Fruit fly (Drosophila melanogaster): Measurements from ENCODE around the gene CG5004.
A peak's percentile ranks its signal among the peaks of the same experiment; 100 is the strongest.

CG5004 gene

DNA sequence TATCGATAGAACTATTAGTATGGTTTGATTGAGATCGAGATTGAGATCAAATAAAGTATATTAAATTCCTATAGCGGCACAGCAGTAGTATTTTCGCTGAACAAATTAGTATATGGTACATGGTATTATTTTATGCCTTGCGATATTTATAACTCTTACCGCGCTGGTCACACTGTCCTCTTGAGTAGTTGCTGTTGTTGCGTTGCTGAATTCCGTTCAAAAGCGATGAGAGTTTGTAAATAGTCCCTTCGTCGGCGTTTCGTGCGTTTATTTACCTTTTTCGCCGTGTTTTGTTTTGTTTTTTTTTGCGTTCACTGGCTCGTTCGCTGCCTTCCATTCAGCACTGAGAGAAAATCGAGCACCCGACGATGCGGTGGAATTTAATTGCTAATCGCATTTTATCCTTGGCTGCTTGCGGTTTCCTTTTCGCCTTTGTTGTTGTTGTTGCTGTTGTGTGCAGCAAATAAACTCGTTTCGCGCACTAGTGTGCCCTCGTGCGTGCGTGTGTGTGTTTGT, at the start of gene CG5004:
CG5004 (plus strand) TSS at position 182 of the 516 bp plus-strand sequence.
- TF ChIP-seq inv (GFP tag; IDR thresholded peaks at IDR 0.05; ENCODE audit: partially characterized antibody) (peak; percentile 35; the same call in 1 of the 2 replicates), CG4360 (GFP tag; IDR thresholded peaks at IDR 0.05) (peak; percentile 93), usp (GFP tag; optimal IDR thresholded peaks at IDR 0.05) (no peak), CG9437 (GFP tag; optimal IDR thresholded peaks at IDR 0.05) (no peak), Hr39 (optimal IDR thresholded peaks at IDR 0.05) (no peak), Rfx (GFP tag; IDR thresholded peaks at IDR 0.05) (0 out of 2 replicates have a peak, but pooled peaks have one; percentile 8), CG6272 (GFP tag; IDR thresholded peaks at IDR 0.05) (no peak), dmrt11E (tag; optimal IDR thresholded peaks at IDR 0.05) (no peak), Hr3 (GFP tag; optimal IDR thresholded peaks at IDR 0.05) (no peak), mirr (GFP tag; optimal IDR thresholded peaks at IDR 0.05) (no peak), NK7.1 (GFP tag; optimal IDR thresholded peaks at IDR 0.05) (no peak), CG11695 (GFP tag; IDR thresholded peaks at IDR 0.05) (no peak), D19A (tag; optimal IDR thresholded peaks at IDR 0.05) (no peak), Aef1 (GFP tag; IDR thresholded peaks at IDR 0.05) (peak; percentile 58; the same call in 2 of the 3 replicates), wor (GFP tag; IDR thresholded peaks at IDR 0.05) (no peak), lov (optimal IDR thresholded peaks at IDR 0.05) (no peak), lov (GFP tag; IDR thresholded peaks at IDR 0.05) (no peak), CG5953 (GFP tag; IDR thresholded peaks at IDR 0.05) (no peak), CG9609 (GFP tag; optimal IDR thresholded peaks at IDR 0.05) (no peak), ci (GFP tag; IDR thresholded peaks at IDR 0.05) (no peak; the same call in 2 of the 3 replicates), CG12744 (GFP tag; optimal IDR thresholded peaks at IDR 0.05) (no peak), Awh (GFP tag; IDR thresholded peaks at IDR 0.05) (no peak), cg (GFP tag; optimal IDR thresholded peaks at IDR 0.05) (peak; percentile 70), vnd (GFP tag; IDR thresholded peaks at IDR 0.05; ENCODE audit: partially characterized antibody) (0 out of 3 replicates have a peak, but pooled peaks have one; percentile 25), Neu2 (GFP tag; optimal IDR thresholded peaks at IDR 0.05; ENCODE audit: borderline replicate concordance) (no peak), CG3163 (GFP tag; optimal IDR thresholded peaks at IDR 0.05) (peak; percentile 21), trh (GFP tag; optimal IDR thresholded peaks at IDR 0.05) (no peak), CG4424 (GFP tag; optimal IDR thresholded peaks at IDR 0.05) (no peak), cato (GFP tag; optimal IDR thresholded peaks at IDR 0.05; ENCODE audit: borderline replicate concordance) (no peak), seq (GFP tag; IDR thresholded peaks at IDR 0.05) (no peak), CG10979 (tag; optimal IDR thresholded peaks at IDR 0.05) (no peak), BtbVII (GFP tag; optimal IDR thresholded peaks at IDR 0.05) (peak; percentile 14), aop (GFP tag; IDR thresholded peaks at IDR 0.05) (no peak), sim (GFP tag; IDR thresholded peaks at IDR 0.05) (no peak), CG18011 (GFP tag; optimal IDR thresholded peaks at IDR 0.05) (no peak), CG17612 (GFP tag; IDR thresholded peaks at IDR 0.05) (no peak), Stat92E (GFP tag; optimal IDR thresholded peaks at IDR 0.05) (peak in 1 of 3 experiments; percentile 61), CG16863 (GFP tag; optimal IDR thresholded peaks at IDR 0.05) (no peak), trem (tag; optimal IDR thresholded peaks at IDR 0.05) (no peak), CG13296 (GFP tag; optimal IDR thresholded peaks at IDR 0.05) (peak; percentile 10), CG17912 (GFP tag; optimal IDR thresholded peaks at IDR 0.05) (no peak), jumu (GFP tag; optimal IDR thresholded peaks at IDR 0.05) (no peak), br (optimal IDR thresholded peaks at IDR 0.05) (no peak), pros (GFP tag; optimal IDR thresholded peaks at IDR 0.05) (no peak), CG31388 (GFP tag; optimal IDR thresholded peaks at IDR 0.05) (no peak), B-H1 (GFP tag; IDR thresholded peaks at IDR 0.05) (peak; percentile 21; the same call in 1 of the 3 replicates), CG13287 (GFP tag; IDR thresholded peaks at IDR 0.05; ENCODE audit: partially characterized antibody) (peak; percentile 66), GATAe (GFP tag; conservative IDR thresholded peaks at IDR 0.05) (no peak), Asciz (GFP tag; optimal IDR thresholded peaks at IDR 0.05) (no peak), CG11504 (tag; optimal IDR thresholded peaks at IDR 0.05) (no peak), CG2129 (GFP tag; IDR thresholded peaks at IDR 0.05; ENCODE audit: partially characterized antibody) (no peak), CG6765 (GFP tag; optimal IDR thresholded peaks at IDR 0.05) (no peak)

Measured in whole organism, embryonic.